Fruit fly (Drosophila melanogaster) whole organism, wandering third instar larva: ENCODE measurements around the gene CG11760.

Experiments used
- CG32264 ChIP-seq: fragments of 200-800 bp; sonication (Bioruptor generic); optimal IDR thresholded peaks from 2 replicates; lab custom pipeline; 2016; ENCODE audit warnings: missing biosample characterization, missing genetic modification characterization
- CrebA ChIP-seq: fragments of 200-800 bp; sonication (Bioruptor generic); optimal IDR thresholded peaks from 2 replicates; lab custom pipeline; 2016; ENCODE audit warnings: missing biosample characterization, mild to moderate bottlenecking, missing genetic modification characterization, borderline replicate concordance
- Dif ChIP-seq: fragments of 200-275, 200-300 bp; sonication (Bioruptor generic); optimal IDR thresholded peaks from 2 replicates; lab custom pipeline; 2018; ENCODE audit warnings: missing biosample characterization, missing genetic modification characterization; ENCODE audit not compliant: partially characterized antibody
- GATAd ChIP-seq: sonication (Bioruptor generic); optimal IDR thresholded peaks from 2 replicates; lab custom pipeline; 2016; ENCODE audit warnings: missing biosample characterization, missing genetic modification characterization
- Hnf4 ChIP-seq: fragments of 200-800 bp; sonication (Bioruptor generic); optimal IDR thresholded peaks from 2 replicates; lab custom pipeline; 2016; ENCODE audit warnings: missing biosample characterization, mild to moderate bottlenecking, missing genetic modification characterization
- Hr83 ChIP-seq: fragments of 200-300 bp; sonication (Bioruptor generic); optimal IDR thresholded peaks from 2 replicates; lab custom pipeline; 2016; ENCODE audit warnings: missing biosample characterization, mild to moderate bottlenecking, missing genetic modification characterization, moderate library complexity; ENCODE audit not compliant: poor library complexity, severe bottlenecking
- Jra ChIP-seq: sonication (Bioruptor generic); optimal IDR thresholded peaks from 2 replicates; lab custom pipeline; 2016; ENCODE audit warnings: missing biosample characterization, missing genetic modification characterization
- Mio ChIP-seq: sonication (Bioruptor generic); optimal IDR thresholded peaks from 2 replicates; lab custom pipeline; 2016; ENCODE audit warnings: missing biosample characterization, missing genetic modification characterization
- N ChIP-seq: fragments of >200 bp; optimal IDR thresholded peaks from 2 replicates; lab custom pipeline; 2018; ENCODE audit warnings: missing biosample characterization, missing external identifiers, missing genetic modification characterization
- OdsH ChIP-seq: fragments of 200-800 bp; sonication (Bioruptor generic); optimal IDR thresholded peaks from 2 replicates; lab custom pipeline; 2016; ENCODE audit warnings: missing biosample characterization, mild to moderate bottlenecking, missing genetic modification characterization
- Rel ChIP-seq, 2 experiments: fragments of 200-800 bp; sonication (Bioruptor generic) in 1 of 2; optimal IDR thresholded peaks; 2 replicates in 1 of 2; 3 replicates in 1 of 2; lab custom pipeline; 2016 to 2019; ENCODE audit warnings: mild to moderate bottlenecking in 2 of 2, missing biosample characterization in 2 of 2, missing genetic modification characterization in 2 of 2, moderate library complexity in 1 of 2
- Sp1 ChIP-seq: fragments of 200-800 bp; sonication (Bioruptor generic); optimal IDR thresholded peaks from 3 replicates; lab custom pipeline; 2019; ENCODE audit warnings: missing biosample characterization, mild to moderate bottlenecking, missing genetic modification characterization, moderate library complexity
- Vsx2 ChIP-seq: fragments of 200-300, 225-300 bp; sonication (Bioruptor generic); optimal IDR thresholded peaks from 2 replicates; lab custom pipeline; 2018; ENCODE audit warnings: missing biosample characterization, missing genetic modification characterization; ENCODE audit not compliant: partially characterized antibody
- brk ChIP-seq: fragments of 200-800 bp; sonication (Bioruptor generic); optimal IDR thresholded peaks from 2 replicates; lab custom pipeline; 2016; ENCODE audit warnings: missing biosample characterization, mild to moderate bottlenecking, missing genetic modification characterization
- dmrt93B ChIP-seq: fragments of 200-800 bp; sonication (Bioruptor generic); optimal IDR thresholded peaks from 2 replicates; lab custom pipeline; 2018; ENCODE audit warnings: missing biosample characterization, mild to moderate bottlenecking, missing genetic modification characterization
- dsf ChIP-seq: sonication (Bioruptor generic); optimal IDR thresholded peaks from 2 replicates; lab custom pipeline; 2016; ENCODE audit warnings: missing biosample characterization, missing genetic modification characterization, borderline replicate concordance
- ey ChIP-seq: fragments of 200-800 bp; sonication (Bioruptor generic); optimal IDR thresholded peaks from 2 replicates; lab custom pipeline; 2016; ENCODE audit warnings: missing biosample characterization, missing genetic modification characterization
- foxo ChIP-seq, 2 experiments: fragments of 200-800 bp; sonication (Bioruptor generic); optimal IDR thresholded peaks; 2 replicates in 1 of 2; 3 replicates in 1 of 2; lab custom pipeline; 2016 to 2017; ENCODE audit warnings: missing biosample characterization in 2 of 2, missing genetic modification characterization in 2 of 2
- h ChIP-seq: fragments of 200-800 bp; sonication (Bioruptor generic); optimal IDR thresholded peaks from 3 replicates; lab custom pipeline; 2016; ENCODE audit warnings: missing biosample characterization, mild to moderate bottlenecking, missing genetic modification characterization
- jim ChIP-seq: fragments of 175-275, 200-325 bp; sonication (Bioruptor generic); optimal IDR thresholded peaks from 2 replicates; lab custom pipeline; 2016; ENCODE audit warnings: missing biosample characterization, mild to moderate bottlenecking, missing genetic modification characterization
- lola ChIP-seq: fragments of >200 bp; optimal IDR thresholded peaks from 2 replicates; lab custom pipeline; 2017; ENCODE audit warnings: missing biosample characterization, missing genetic modification characterization
- pan ChIP-seq: fragments of >200 bp; optimal IDR thresholded peaks from 2 replicates; lab custom pipeline; 2017
- psq ChIP-seq: fragments of 200-800 bp; sonication (Bioruptor generic); optimal IDR thresholded peaks from 3 replicates; lab custom pipeline; 2017; ENCODE audit warnings: missing biosample characterization, mild to moderate bottlenecking, missing genetic modification characterization, moderate library complexity
- rgr ChIP-seq: fragments of 200-800 bp; sonication (Bioruptor generic); optimal IDR thresholded peaks from 3 replicates; lab custom pipeline; 2016; ENCODE audit warnings: missing biosample characterization, mild to moderate bottlenecking, missing genetic modification characterization
- tai ChIP-seq: sonication (Bioruptor generic); optimal IDR thresholded peaks from 2 replicates; lab custom pipeline; 2016; ENCODE audit warnings: missing biosample characterization, missing genetic modification characterization
- usp ChIP-seq: fragments of >200 bp; optimal IDR thresholded peaks from 2 replicates; lab custom pipeline; 2017; ENCODE audit warnings: missing biosample characterization, missing genetic modification characterization
- woc ChIP-seq: sonication (Bioruptor generic); optimal IDR thresholded peaks from 2 replicates; lab custom pipeline; 2016; ENCODE audit warnings: missing biosample characterization, mild to moderate bottlenecking, missing genetic modification characterization

Gene CG11760

DNA sequence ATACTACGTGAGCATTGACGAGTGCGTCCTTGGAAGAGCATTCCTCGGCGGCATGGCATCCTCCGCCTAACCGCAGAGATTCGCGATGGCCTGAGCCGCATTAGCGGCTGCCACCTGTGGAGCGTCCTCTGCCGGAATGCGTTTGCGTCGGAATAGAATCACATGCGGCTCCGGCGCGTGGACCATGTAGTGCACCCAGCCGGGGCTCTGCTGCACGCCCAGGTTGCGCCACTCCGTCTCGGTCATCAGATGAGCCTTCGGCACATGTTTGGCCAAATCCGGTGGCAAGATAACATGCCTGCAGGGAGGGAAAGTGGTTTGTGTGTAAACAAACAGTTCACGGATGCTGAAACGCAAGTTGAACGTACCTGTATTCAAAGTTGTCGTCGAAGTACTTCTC is 3.6 kb upstream of the CG11760 start:
- TF ChIP-seq lola (no peak), N (GFP tag; lab: Kevin White, UChicago) (no peak), Hr83 (GFP tag; lab: Kevin White, UChicago) (no peak), jim (GFP tag; lab: Kevin White, UChicago) (no peak), rgr (GFP tag; lab: Kevin White, UChicago) (no peak), CrebA (GFP tag; lab: Kevin White, UChicago) (no peak), Dif (GFP tag; lab: Kevin White, UChicago) (no peak), brk (GFP tag; lab: Kevin White, UChicago) (no peak), Vsx2 (GFP tag; lab: Kevin White, UChicago) (no peak), OdsH (no peak), woc (GFP tag; lab: Kevin White, UChicago) (no peak), Rel (GFP tag; optimal IDR thresholded peaks at IDR 0.05; lab: Kevin White, UChicago) (no peak), Rel (tag; optimal IDR thresholded peaks at IDR 0.05; lab: Kevin White, UChicago) (no peak), pan (lab: Kevin White, UChicago) (no peak), dsf (GFP tag; lab: Kevin White, UChicago) (no peak)

- TF ChIP-seq brk (GFP tag; lab: Kevin White, UChicago) (no peak), Rel (GFP tag; optimal IDR thresholded peaks at IDR 0.05; lab: Kevin White, UChicago) (no peak), Rel (tag; optimal IDR thresholded peaks at IDR 0.05; lab: Kevin White, UChicago) (peak; percentile 58), Sp1 (GFP tag; lab: Kevin White, UChicago) (no peak), Vsx2 (GFP tag; lab: Kevin White, UChicago) (no peak), Hnf4 (GFP tag; lab: Kevin White, UChicago) (no peak), CrebA (GFP tag; lab: Kevin White, UChicago) (no peak), ey (GFP tag; lab: Kevin White, UChicago) (no peak), psq (peak; percentile 2), usp (GFP tag; lab: Kevin White, UChicago) (no peak), dmrt93B (GFP tag; lab: Kevin White, UChicago) (no peak), CG32264 (GFP tag; lab: Kevin White, UChicago) (no peak), rgr (GFP tag; lab: Kevin White, UChicago) (peak; percentile 1)
These were observed 3.0 kb upstream of the CG11760 start, which contains the start of gene TMEM216 for dm6 chr3R:8715851-8716550. TSS of gene TMEM216 (plus strand) at chr3R:8716243.

dm6 chr3R:8716551-8716879 is 2.5 kb upstream of the CG11760 start:
- TF ChIP-seq psq (no peak), h (GFP tag; lab: Kevin White, UChicago) (no peak), GATAd (GFP tag; lab: Kevin White, UChicago) (no peak), Jra (GFP tag; lab: Kevin White, UChicago) (no peak), dmrt93B (GFP tag; lab: Kevin White, UChicago) (no peak), pan (lab: Kevin White, UChicago) (no peak), jim (GFP tag; lab: Kevin White, UChicago) (no peak), Sp1 (GFP tag; lab: Kevin White, UChicago) (no peak), Rel (GFP tag; optimal IDR thresholded peaks at IDR 0.05; lab: Kevin White, UChicago) (no peak), Rel (tag; optimal IDR thresholded peaks at IDR 0.05; lab: Kevin White, UChicago) (no peak), Hnf4 (GFP tag; lab: Kevin White, UChicago) (no peak), ey (GFP tag; lab: Kevin White, UChicago) (peak; percentile 10), OdsH (peak; percentile 6), brk (GFP tag; lab: Kevin White, UChicago) (no peak)

DNA sequence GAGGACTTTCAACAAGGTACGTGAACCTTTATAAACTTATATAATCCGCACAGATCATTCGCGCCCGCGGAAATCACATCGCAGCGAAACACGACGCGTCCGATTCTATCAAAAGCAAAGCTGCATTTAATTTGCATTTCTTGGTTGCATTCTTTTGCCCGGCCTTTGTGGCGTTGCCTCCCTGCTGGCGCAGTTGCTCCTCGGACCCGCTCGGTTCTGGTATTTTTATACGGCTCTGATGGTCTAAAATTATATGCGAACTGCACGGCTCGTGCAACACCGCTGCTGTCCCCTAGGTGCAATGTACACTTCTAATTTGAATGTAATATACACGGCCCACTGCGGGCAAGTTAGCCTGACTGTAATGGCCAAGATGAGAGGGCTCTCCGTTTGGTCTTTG is 642 bp upstream of the CG11760 start, which contains the start of gene Cks85A:
Gene Cks85A (minus strand): TSS at position 101 of the 400 bp plus-strand sequence.
- no peak for TF ChIP-seq CrebA (GFP tag; lab: Kevin White, UChicago)
- no peak for TF ChIP-seq Rel (GFP tag; optimal IDR thresholded peaks at IDR 0.05; lab: Kevin White, UChicago)
- peak; percentile 25 for TF ChIP-seq Rel (tag; optimal IDR thresholded peaks at IDR 0.05; lab: Kevin White, UChicago)
- TF ChIP-seq CG32264 (GFP tag; lab: Kevin White, UChicago): no peak
- no peak for TF ChIP-seq Mio (GFP tag; lab: Kevin White, UChicago)

DNA sequence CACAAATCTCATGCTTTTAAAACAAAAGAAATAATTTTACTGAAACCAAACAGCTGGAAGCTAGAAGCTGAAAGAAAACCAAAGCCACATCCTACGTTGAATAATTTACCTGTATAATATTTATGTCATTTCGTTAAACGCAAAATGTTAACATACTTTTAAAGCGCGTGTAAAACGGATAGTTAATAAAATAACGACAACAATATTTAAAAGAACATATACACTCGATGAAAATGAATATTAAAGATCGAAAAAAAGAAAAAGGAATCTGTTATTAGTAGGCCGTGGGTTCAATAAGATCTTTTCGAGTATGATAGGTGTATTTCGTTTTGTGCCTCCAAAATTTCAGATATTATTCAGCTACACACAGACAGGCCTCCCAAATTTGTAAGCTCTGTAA is 2.1 kb downstream of the CG11760 start, which contains the start of gene CG8136:
Gene CG8136 (plus strand): TSS at position 301 of the 400 bp plus-strand sequence.
- TF ChIP-seq tai (no peak), CG32264 (GFP tag; lab: Kevin White, UChicago) (no peak), usp (GFP tag; lab: Kevin White, UChicago) (no peak), foxo (GFP tag; optimal IDR thresholded peaks at IDR 0.05; lab: Kevin White, UChicago) (no peak), pan (lab: Kevin White, UChicago) (no peak), Vsx2 (GFP tag; lab: Kevin White, UChicago) (no peak), Mio (GFP tag; lab: Kevin White, UChicago) (no peak), N (GFP tag; lab: Kevin White, UChicago) (no peak)
- TF ChIP-seq, all 38 proteins: peak for 0
